Worm (Caenorhabditis elegans): Measurements from ENCODE around the gene nhr-225.
"Not testable (repeated sequence)": the region's sequence is repeated elsewhere in the genome, so short reads cannot be mapped to it uniquely, and the experiment has no call there.

The nhr-225 gene

ce11 chrV:2285107-2285506, 5.2 kb downstream of the nhr-225 start, which contains the start of gene nhr-227:
Gene nhr-227 (plus strand): TSS chrV:2285432.
- no peak for TF ChIP-seq unc-62 (GFP tag; optimal IDR thresholded peaks at IDR 0.05)

- TF ChIP-seq unc-62 (GFP tag; optimal IDR thresholded peaks at IDR 0.05): no peak
Measured at ce11 chrV:2281499-2281898, 8.8 kb downstream of the nhr-225 start, which contains the start of gene nhr-228. Gene nhr-228 (plus strand): TSS chrV:2281759.

ce11 chrV:2278543-2278942, 11.7 kb downstream of the nhr-225 start, which contains the start of gene fbxa-137:
Gene fbxa-137 (plus strand): TSS chrV:2278816.
- TF ChIP-seq unc-62 (GFP tag; optimal IDR thresholded peaks at IDR 0.05): no peak

- TF ChIP-seq unc-62 (GFP tag; optimal IDR thresholded peaks at IDR 0.05): no peak
Measured at ce11 chrV:2278052-2278451, 12.2 kb downstream of the nhr-225 start, which contains the start of gene nhr-59. Gene nhr-59 (minus strand): TSS chrV:2278265.

ce11 chrV:2277260-2277659, 13.0 kb downstream of the nhr-225 start:
- TF ChIP-seq unc-62 (GFP tag; optimal IDR thresholded peaks at IDR 0.05): no peak

- TF ChIP-seq unc-62 (GFP tag; optimal IDR thresholded peaks at IDR 0.05): no peak
Measured at ce11 chrV:2274253-2274892, 15.9 kb downstream of the nhr-225 start, which contains the start of the genes Y5H2A.4 and abu-4. Gene Y5H2A.4 (minus strand): TSS chrV:2274353. Gene abu-4 (plus strand): TSS chrV:2274842.

- TF ChIP-seq unc-62 (GFP tag; optimal IDR thresholded peaks at IDR 0.05): no peak
Measured at ce11 chrV:2271750-2272149, 18.5 kb downstream of the nhr-225 start, which contains the start of gene Y5H2A.1. Gene Y5H2A.1 (minus strand): TSS chrV:2271850.

ce11 chrV:2266958-2267357, 23.3 kb downstream of the nhr-225 start, which contains the start of gene nhr-275:
Gene nhr-275 (minus strand): TSS chrV:2267058.
- no peak for TF ChIP-seq unc-62 (GFP tag; optimal IDR thresholded peaks at IDR 0.05)

ce11 chrV:2264925-2265324, 25.3 kb downstream of the nhr-225 start:
- TF ChIP-seq unc-62 (GFP tag; optimal IDR thresholded peaks at IDR 0.05): no peak

- no peak for TF ChIP-seq unc-62 (GFP tag; optimal IDR thresholded peaks at IDR 0.05)
Measured at ce11 chrV:2264455-2264854, 25.8 kb downstream of the nhr-225 start, which contains the start of gene nhr-183. Gene nhr-183 (minus strand): TSS chrV:2264634.

ce11 chrV:2260660-2261059, 29.6 kb downstream of the nhr-225 start, which contains the start of gene F41B5.12:
Gene F41B5.12 (plus strand): TSS chrV:2260960.
- no peak for TF ChIP-seq unc-62 (GFP tag; optimal IDR thresholded peaks at IDR 0.05)

ce11 chrV:2259750-2260149, 30.5 kb downstream of the nhr-225 start, which contains the start of gene nhr-182:
Gene nhr-182 (minus strand): TSS chrV:2259927.
- no peak for TF ChIP-seq unc-62 (GFP tag; optimal IDR thresholded peaks at IDR 0.05)

- not testable (repeated sequence) for TF ChIP-seq unc-62 (GFP tag; optimal IDR thresholded peaks at IDR 0.05)
Measured at ce11 chrV:2255191-2255590, 35.1 kb downstream of the nhr-225 start, which contains the start of gene F41B5.1. Gene F41B5.1 (plus strand): TSS chrV:2255533.

- TF ChIP-seq unc-62 (GFP tag; optimal IDR thresholded peaks at IDR 0.05): no peak
Measured at ce11 chrV:2254553-2255124, 35.6 kb downstream of the nhr-225 start, which contains the start of gene str-253. Gene str-253 (minus strand): TSS chrV:2254603.

ce11 chrV:2251774-2252173, 38.5 kb downstream of the nhr-225 start:
- TF ChIP-seq unc-62 (GFP tag; optimal IDR thresholded peaks at IDR 0.05): no peak

ce11 chrV:2250126-2250590, 40.1 kb downstream of the nhr-225 start, which contains the start of gene cyp-33C7:
Gene cyp-33C7 (plus strand): TSS chrV:2250540.
- TF ChIP-seq unc-62 (GFP tag; optimal IDR thresholded peaks at IDR 0.05): no peak

Measured in whole organism, dauer.